Fruit fly (Drosophila melanogaster) whole organism, prepupa: ENCODE results near the gene CG1578.

Source experiments
- Blimp-1 ChIP-seq: fragments of 200-800 bp; sonication (Bioruptor generic); optimal IDR thresholded peaks from 3 replicates; lab custom pipeline; 2017; ENCODE audit warnings: missing biosample characterization, missing genetic modification characterization, mild to moderate bottlenecking, moderate library complexity, missing genetic modification reagents
- CG11294 ChIP-seq: fragments of 200-800 bp; sonication (Bioruptor generic); IDR thresholded peaks from 2 replicates; pipeline ENCODE4 v1.3.6; 2022; ENCODE audit warnings: missing biosample characterization, missing genetic modification characterization
- CG16779 ChIP-seq: fragments of 200-800 bp; sonication (Bioruptor generic); optimal IDR thresholded peaks from 3 replicates; lab custom pipeline; 2017; ENCODE audit warnings: missing biosample characterization, mild to moderate bottlenecking, missing genetic modification characterization
- CG6276 ChIP-seq: fragments of 200-800 bp; sonication (Bioruptor generic); optimal IDR thresholded peaks from 2 replicates; lab custom pipeline; 2017; ENCODE audit warnings: missing biosample characterization, mild to moderate bottlenecking, missing genetic modification characterization
- CG6792 ChIP-seq: fragments of 200-800 bp; sonication (Bioruptor generic); optimal IDR thresholded peaks from 3 replicates; lab custom pipeline; 2016; ENCODE audit warnings: missing biosample characterization, missing genetic modification characterization
- Lpt ChIP-seq: fragments of 200-800 bp; sonication (Bioruptor generic); optimal IDR thresholded peaks from 3 replicates; lab custom pipeline; 2016; ENCODE audit warnings: missing biosample characterization, missing genetic modification characterization
- Smox ChIP-seq: fragments of 200-800 bp; sonication (Bioruptor generic); optimal IDR thresholded peaks from 3 replicates; lab custom pipeline; 2016; ENCODE audit warnings: missing biosample characterization, missing genetic modification characterization
- Sox15 ChIP-seq: fragments of 200-800 bp; sonication (Bioruptor generic); optimal IDR thresholded peaks from 3 replicates; lab custom pipeline; 2016; ENCODE audit warnings: missing biosample characterization, missing genetic modification characterization
- eg ChIP-seq: fragments of 200-800 bp; sonication (Bioruptor generic); IDR thresholded peaks from 3 replicates; pipeline ENCODE4 v1.3.6; 2022; ENCODE audit warnings: missing biosample characterization, missing genetic modification characterization
- fkh ChIP-seq: fragments of 200-800 bp; sonication (Bioruptor generic); optimal IDR thresholded peaks from 3 replicates; lab custom pipeline; 2017; ENCODE audit warnings: missing biosample characterization, mild to moderate bottlenecking, missing genetic modification characterization, moderate library complexity
- pdm3 ChIP-seq: fragments of 200-800 bp; sonication (Bioruptor generic); optimal IDR thresholded peaks from 3 replicates; lab custom pipeline; 2016; ENCODE audit warnings: missing biosample characterization, missing genetic modification characterization
- topi ChIP-seq: fragments of 200-800 bp; sonication (Bioruptor generic); optimal IDR thresholded peaks from 3 replicates; lab custom pipeline; 2016; ENCODE audit warnings: missing biosample characterization, missing genetic modification characterization

DNA sequence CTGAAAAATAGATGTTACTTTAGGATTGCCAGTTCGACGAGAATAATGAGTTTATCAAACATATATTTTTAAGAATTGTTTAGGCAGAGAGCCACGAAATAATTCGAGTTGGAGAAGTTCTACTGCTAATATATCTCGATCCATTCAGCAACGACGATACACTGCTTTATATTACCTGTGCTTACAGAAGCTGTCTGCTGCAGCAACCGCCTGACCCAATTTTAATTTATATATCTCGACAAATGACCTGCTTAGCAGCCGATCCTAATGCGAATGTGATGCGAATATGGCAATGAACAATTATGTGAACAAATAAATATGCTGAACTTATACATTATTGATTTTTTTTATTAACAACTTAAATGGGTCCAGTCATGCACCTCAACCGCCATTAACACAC is 17.8 kb downstream of the CG1578 start:
- TF ChIP-seq Sox15 (GFP tag; lab: Kevin White, UChicago) (no peak), Blimp-1 (no peak), CG16779 (tag; lab: Kevin White, UChicago) (no peak), CG6276 (GFP tag; lab: Kevin White, UChicago) (no peak), topi (GFP tag; lab: Kevin White, UChicago) (no peak), CG11294 (GFP tag; lab: Robert Waterston, UW) (no peak), fkh (no peak), CG6792 (GFP tag; lab: Kevin White, UChicago) (no peak), Lpt (GFP tag; lab: Kevin White, UChicago) (no peak), pdm3 (no peak), eg (GFP tag; lab: Robert Waterston, UW) (no peak), Smox (GFP tag; lab: Kevin White, UChicago) (no peak)
